Worm (Caenorhabditis elegans) whole organism, early embryonic: Measurements from ENCODE around the gene Y26E6A.3.

ENCODE experiments used
- B0310.2 ChIP-seq: sonication (generic microtip); optimal IDR thresholded peaks from 2 replicates; lab custom pipeline; 2016; ENCODE audit warnings: mild to moderate bottlenecking, missing genetic modification characterization, missing compliant biosample characterization
- F13C5.2 ChIP-seq: sonication (generic microtip); optimal IDR thresholded peaks from 2 replicates; lab custom pipeline; 2017; ENCODE audit warnings: mild to moderate bottlenecking, missing genetic modification characterization, inconsistent platforms, missing compliant biosample characterization
- aly-1 ChIP-seq: sonication (generic microtip); optimal IDR thresholded peaks from 2 replicates; lab custom pipeline; 2016; ENCODE audit warnings: missing genetic modification characterization, missing compliant biosample characterization
- ama-1 ChIP-seq: fragments of 150-350 bp; optimal IDR thresholded peaks from 2 replicates; lab custom pipeline; 2014
- ceh-13 ChIP-seq: fragments of 200-800 bp; sonication (Bioruptor generic); optimal IDR thresholded peaks from 2 replicates; lab custom pipeline; 2018; ENCODE audit warnings: mild to moderate bottlenecking, missing genetic modification characterization, missing compliant biosample characterization
- ceh-36 ChIP-seq: sonication (generic microtip); optimal IDR thresholded peaks from 2 replicates; lab custom pipeline; 2016; ENCODE audit warnings: missing genetic modification characterization, inconsistent platforms, missing compliant biosample characterization
- ets-7 ChIP-seq: sonication (generic microtip); optimal IDR thresholded peaks from 2 replicates; lab custom pipeline; 2016; ENCODE audit warnings: missing genotype, missing genetic modification characterization, missing compliant biosample characterization
- flt-1 ChIP-seq: fragments of 200-800 bp; sonication (Bioruptor generic); IDR thresholded peaks from 2 replicates; pipeline ENCODE4 v1.3.6; 2022; ENCODE audit warnings: missing genetic modification characterization, missing compliant biosample characterization
- hmbx-1 ChIP-seq: sonication (generic microtip); optimal IDR thresholded peaks from 2 replicates; lab custom pipeline; 2016; ENCODE audit warnings: mild to moderate bottlenecking, missing genetic modification characterization, missing compliant biosample characterization
- hmg-4 ChIP-seq: fragments of 200-800 bp; sonication (Bioruptor generic); optimal IDR thresholded peaks from 2 replicates; lab custom pipeline; 2018; ENCODE audit warnings: mild to moderate bottlenecking, missing genetic modification characterization, missing compliant biosample characterization
- hnd-1 ChIP-seq: sonication (generic microtip); optimal IDR thresholded peaks from 2 replicates; lab custom pipeline; 2016; ENCODE audit warnings: missing genetic modification characterization, missing compliant biosample characterization
- pes-1 ChIP-seq: fragments of 200-800 bp; sonication (Bioruptor generic); IDR thresholded peaks from 2 replicates; pipeline ENCODE4 v1.3.6; 2022; ENCODE audit warnings: missing genetic modification reagents, missing genetic modification characterization, missing compliant biosample characterization
- scrt-1 ChIP-seq: fragments of 200-800 bp; sonication (Bioruptor generic); IDR thresholded peaks from 2 replicates; pipeline ENCODE4 v1.3.6; 2022; ENCODE audit warnings: missing genetic modification characterization, missing compliant biosample characterization
- sea-1 ChIP-seq: fragments of 200-800 bp; sonication (Bioruptor generic); conservative IDR thresholded peaks from 2 replicates; pipeline ENCODE4 v1.3.6; 2022; ENCODE audit warnings: missing genetic modification characterization, missing compliant biosample characterization
- tbx-11 ChIP-seq: fragments of 200-800 bp; sonication (Bioruptor generic); IDR thresholded peaks from 2 replicates; pipeline ENCODE4 v1.3.6; 2022; ENCODE audit warnings: missing genetic modification characterization, missing compliant biosample characterization
- tbx-37 ChIP-seq: fragments of 200-800 bp; sonication (Bioruptor generic); conservative IDR thresholded peaks from 2 replicates; pipeline ENCODE4 v1.3.6; 2022; ENCODE audit warnings: missing genetic modification reagents, missing genetic modification characterization, missing compliant biosample characterization
- tra-4 ChIP-seq: sonication (generic microtip); optimal IDR thresholded peaks from 2 replicates; lab custom pipeline; 2017; ENCODE audit warnings: missing genetic modification characterization, missing compliant biosample characterization

The Y26E6A.3 gene

ce11 chrX:13946693-13947583 is 37.2 kb upstream of the Y26E6A.3 start:
- TF ChIP-seq tra-4 (tag; lab: Kevin White, UChicago) (no peak), hmbx-1 (tag; lab: Kevin White, UChicago) (no peak), ama-1 (lab: Kevin White, UChicago) (no peak), flt-1 (no peak), tbx-37 (GFP tag; lab: Robert Waterston, UW) (no peak), aly-1 (tag; lab: Kevin White, UChicago) (no peak), ets-7 (tag; lab: Kevin White, UChicago) (no peak), scrt-1 (GFP tag; lab: Robert Waterston, UW) (no peak), hmg-4 (GFP tag; lab: Kevin White, UChicago) (no peak), pes-1 (GFP tag; lab: Robert Waterston, UW) (no peak), hnd-1 (tag; lab: Kevin White, UChicago) (no peak), ceh-36 (tag; lab: Kevin White, UChicago) (no peak)

- TF ChIP-seq aly-1 (tag; lab: Kevin White, UChicago) (no peak), ets-7 (tag; lab: Kevin White, UChicago) (no peak), tbx-11 (no peak), F13C5.2 (tag; lab: Kevin White, UChicago) (peak; percentile 70), pes-1 (GFP tag; lab: Robert Waterston, UW) (peak; percentile 20; the same call in 1 of the 2 replicates), hmg-4 (GFP tag; lab: Kevin White, UChicago) (peak; percentile 69), ceh-13 (GFP tag; lab: Kevin White, UChicago) (no peak)
Observed at ce11 chrX:13945524-13945923, 35.8 kb upstream of the Y26E6A.3 start.

DNA sequence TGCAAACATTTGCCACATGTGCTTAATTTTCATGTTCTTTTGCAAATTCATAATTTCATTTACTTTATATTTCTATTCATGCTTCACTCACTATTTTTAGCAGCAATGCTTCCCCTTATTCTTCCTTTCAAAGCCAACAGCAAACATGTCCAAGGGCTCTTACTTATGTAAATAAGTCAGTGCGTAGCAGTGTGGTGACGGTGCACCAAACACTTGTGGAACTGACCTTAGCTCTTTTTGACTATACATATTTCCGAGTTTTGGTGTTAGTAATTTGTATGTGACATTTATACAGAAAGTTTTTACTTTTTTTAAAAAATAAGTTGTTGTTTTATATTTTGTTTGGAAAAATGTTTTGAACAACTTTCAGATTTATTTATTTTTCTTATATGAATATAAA is 35.3 kb upstream of the Y26E6A.3 start:
- TF ChIP-seq tra-4 (tag; lab: Kevin White, UChicago) (no peak), scrt-1 (GFP tag; lab: Robert Waterston, UW) (no peak), ceh-13 (GFP tag; lab: Kevin White, UChicago) (no peak), aly-1 (tag; lab: Kevin White, UChicago) (no peak), ama-1 (lab: Kevin White, UChicago) (no peak), hmbx-1 (tag; lab: Kevin White, UChicago) (no peak), hnd-1 (tag; lab: Kevin White, UChicago) (no peak), tbx-37 (GFP tag; lab: Robert Waterston, UW) (no peak), pes-1 (GFP tag; lab: Robert Waterston, UW) (no peak), tbx-11 (no peak), ets-7 (tag; lab: Kevin White, UChicago) (no peak), flt-1 (no peak), hmg-4 (GFP tag; lab: Kevin White, UChicago) (no peak), sea-1 (no peak), B0310.2 (tag; lab: Kevin White, UChicago) (no peak)

DNA sequence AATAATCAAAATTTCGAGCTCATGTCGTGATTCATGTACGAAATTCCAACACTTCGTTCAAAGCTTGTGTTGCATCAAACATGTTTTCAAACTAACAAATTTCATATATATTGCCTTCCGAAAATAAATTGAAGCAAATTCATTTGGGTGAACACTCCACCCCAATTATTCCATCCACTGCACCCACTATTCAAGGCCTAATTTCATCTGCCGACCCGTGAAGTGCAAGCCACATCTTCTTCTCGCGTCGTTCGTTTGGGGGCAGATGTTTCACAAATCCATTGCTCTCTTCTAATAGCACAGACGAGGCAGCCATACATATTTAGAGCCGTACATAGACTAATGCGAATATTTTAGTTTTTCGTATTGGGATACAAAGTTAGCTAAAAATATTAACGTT is 34.4 kb upstream of the Y26E6A.3 start:
- TF ChIP-seq hmbx-1 (tag; lab: Kevin White, UChicago) (no peak), F13C5.2 (tag; lab: Kevin White, UChicago) (peak; percentile 26), ets-7 (tag; lab: Kevin White, UChicago) (no peak), B0310.2 (tag; lab: Kevin White, UChicago) (no peak), ceh-36 (tag; lab: Kevin White, UChicago) (no peak), pes-1 (GFP tag; lab: Robert Waterston, UW) (no peak)

ce11 chrX:13941865-13942264 is 32.1 kb upstream of the Y26E6A.3 start:
- TF ChIP-seq flt-1: no peak
- TF ChIP-seq ceh-36 (tag; lab: Kevin White, UChicago): no peak

ce11 chrX:13941296-13941695 is 31.5 kb upstream of the Y26E6A.3 start:
- TF ChIP-seq flt-1: no peak
- TF ChIP-seq scrt-1 (GFP tag; lab: Robert Waterston, UW): no peak
- TF ChIP-seq ama-1 (lab: Kevin White, UChicago): no peak
- TF ChIP-seq B0310.2 (tag; lab: Kevin White, UChicago): no peak
- TF ChIP-seq sea-1: no peak
- no peak for TF ChIP-seq ceh-13 (GFP tag; lab: Kevin White, UChicago)
- TF ChIP-seq hmg-4 (GFP tag; lab: Kevin White, UChicago): no peak
- TF ChIP-seq F13C5.2 (tag; lab: Kevin White, UChicago): no peak
- TF ChIP-seq hmbx-1 (tag; lab: Kevin White, UChicago): no peak
- TF ChIP-seq aly-1 (tag; lab: Kevin White, UChicago): no peak
- no peak for TF ChIP-seq ets-7 (tag; lab: Kevin White, UChicago)
- TF ChIP-seq hnd-1 (tag; lab: Kevin White, UChicago): no peak
- TF ChIP-seq tbx-37 (GFP tag; lab: Robert Waterston, UW): no peak
- no peak for TF ChIP-seq ceh-36 (tag; lab: Kevin White, UChicago)
- no peak for TF ChIP-seq pes-1 (GFP tag; lab: Robert Waterston, UW)
- no peak for TF ChIP-seq tbx-11
- TF ChIP-seq tra-4 (tag; lab: Kevin White, UChicago): no peak

DNA sequence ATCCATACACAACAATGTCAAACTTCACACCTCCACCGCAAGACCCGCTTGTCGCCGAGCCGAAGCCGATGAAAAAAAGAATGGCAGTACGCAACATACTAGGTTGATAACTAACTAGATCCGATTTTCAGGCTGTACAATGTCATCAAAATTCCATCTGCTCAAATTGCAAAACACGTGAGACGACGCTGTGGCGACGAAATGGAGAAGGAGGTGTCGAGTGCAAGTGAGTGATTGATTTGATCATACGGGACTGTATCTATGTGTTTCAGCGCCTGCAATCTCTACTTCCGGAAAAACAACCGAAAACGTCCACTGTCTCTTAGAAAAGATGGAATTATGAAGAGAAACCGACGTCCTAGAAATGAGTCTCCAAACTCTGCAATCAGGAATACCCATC is 30.5 kb upstream of the Y26E6A.3 start:
- no peak for TF ChIP-seq sea-1
- TF ChIP-seq hmbx-1 (tag; lab: Kevin White, UChicago): no peak
- no peak for TF ChIP-seq tbx-11
- no peak for TF ChIP-seq ets-7 (tag; lab: Kevin White, UChicago)
- TF ChIP-seq F13C5.2 (tag; lab: Kevin White, UChicago): no peak
- TF ChIP-seq flt-1: no peak
- TF ChIP-seq tbx-37 (GFP tag; lab: Robert Waterston, UW): no peak
- TF ChIP-seq ama-1 (lab: Kevin White, UChicago): no peak
- TF ChIP-seq tra-4 (tag; lab: Kevin White, UChicago): no peak
- no peak for TF ChIP-seq ceh-36 (tag; lab: Kevin White, UChicago)
